Fruit fly (Drosophila melanogaster) whole organism, wandering third instar larva: ENCODE data around the gene Rm62.
A peak's percentile ranks its signal among the peaks of the same experiment; 100 is the strongest.

Experiments used
- Abd-B ChIP-seq: fragments of >200 bp; optimal IDR thresholded peaks from 2 replicates; lab custom pipeline; 2017; ENCODE audit warnings: missing biosample characterization, missing genetic modification characterization
- CG32264 ChIP-seq: fragments of 200-800 bp; sonication (Bioruptor generic); optimal IDR thresholded peaks from 2 replicates; lab custom pipeline; 2016; ENCODE audit warnings: missing biosample characterization, missing genetic modification characterization
- CG9705 ChIP-seq: fragments of 200-800 bp; sonication (Bioruptor generic); optimal IDR thresholded peaks from 2 replicates; lab custom pipeline; 2018; ENCODE audit warnings: missing biosample characterization, mild to moderate bottlenecking, missing genetic modification characterization
- CrebA ChIP-seq: fragments of 200-800 bp; sonication (Bioruptor generic); optimal IDR thresholded peaks from 2 replicates; lab custom pipeline; 2016; ENCODE audit warnings: missing biosample characterization, mild to moderate bottlenecking, missing genetic modification characterization, borderline replicate concordance
- Dfd ChIP-seq: fragments of >200 bp; optimal IDR thresholded peaks from 2 replicates; lab custom pipeline; 2017; ENCODE audit warnings: missing biosample characterization, missing genetic modification characterization
- Dif ChIP-seq: fragments of 200-275, 200-300 bp; sonication (Bioruptor generic); optimal IDR thresholded peaks from 2 replicates; lab custom pipeline; 2018; ENCODE audit warnings: missing biosample characterization, missing genetic modification characterization; ENCODE audit not compliant: partially characterized antibody
- GATAd ChIP-seq: sonication (Bioruptor generic); optimal IDR thresholded peaks from 2 replicates; lab custom pipeline; 2016; ENCODE audit warnings: missing biosample characterization, missing genetic modification characterization
- HLH106 ChIP-seq: fragments of 200-800 bp; optimal IDR thresholded peaks from 3 replicates; lab custom pipeline; 2019; ENCODE audit warnings: missing biosample characterization, mild to moderate bottlenecking, missing genetic modification characterization, moderate library complexity
- Hnf4 ChIP-seq: fragments of 200-800 bp; sonication (Bioruptor generic); optimal IDR thresholded peaks from 2 replicates; lab custom pipeline; 2016; ENCODE audit warnings: missing biosample characterization, mild to moderate bottlenecking, missing genetic modification characterization
- Hr78 ChIP-seq: fragments of >200 bp; optimal IDR thresholded peaks from 2 replicates; lab custom pipeline; 2017; ENCODE audit warnings: missing biosample characterization, missing genetic modification characterization
- Hr83 ChIP-seq: fragments of 200-300 bp; sonication (Bioruptor generic); optimal IDR thresholded peaks from 2 replicates; lab custom pipeline; 2016; ENCODE audit warnings: missing biosample characterization, mild to moderate bottlenecking, missing genetic modification characterization, moderate library complexity; ENCODE audit not compliant: poor library complexity, severe bottlenecking
- Jra ChIP-seq: sonication (Bioruptor generic); optimal IDR thresholded peaks from 2 replicates; lab custom pipeline; 2016; ENCODE audit warnings: missing biosample characterization, missing genetic modification characterization
- Mio ChIP-seq: sonication (Bioruptor generic); optimal IDR thresholded peaks from 2 replicates; lab custom pipeline; 2016; ENCODE audit warnings: missing biosample characterization, missing genetic modification characterization
- Myc ChIP-seq: fragments of >200 bp; optimal IDR thresholded peaks from 2 replicates; lab custom pipeline; 2017
- N ChIP-seq: fragments of >200 bp; optimal IDR thresholded peaks from 2 replicates; lab custom pipeline; 2018; ENCODE audit warnings: missing biosample characterization, missing external identifiers, missing genetic modification characterization
- OdsH ChIP-seq: fragments of 200-800 bp; sonication (Bioruptor generic); optimal IDR thresholded peaks from 2 replicates; lab custom pipeline; 2016; ENCODE audit warnings: missing biosample characterization, mild to moderate bottlenecking, missing genetic modification characterization
- Rel ChIP-seq, 2 experiments: fragments of 200-800 bp; sonication (Bioruptor generic) in 1 of 2; optimal IDR thresholded peaks; 2 replicates in 1 of 2; 3 replicates in 1 of 2; lab custom pipeline; 2016 to 2019; ENCODE audit warnings: mild to moderate bottlenecking in 2 of 2, missing biosample characterization in 2 of 2, missing genetic modification characterization in 2 of 2, moderate library complexity in 1 of 2
- Sp1 ChIP-seq: fragments of 200-800 bp; sonication (Bioruptor generic); optimal IDR thresholded peaks from 3 replicates; lab custom pipeline; 2019; ENCODE audit warnings: missing biosample characterization, mild to moderate bottlenecking, missing genetic modification characterization, moderate library complexity
- Vsx2 ChIP-seq: fragments of 200-300, 225-300 bp; sonication (Bioruptor generic); optimal IDR thresholded peaks from 2 replicates; lab custom pipeline; 2018; ENCODE audit warnings: missing biosample characterization, missing genetic modification characterization; ENCODE audit not compliant: partially characterized antibody
- br ChIP-seq: fragments of 200-800 bp; sonication (Bioruptor generic); optimal IDR thresholded peaks from 2 replicates; lab custom pipeline; 2016; ENCODE audit warnings: missing biosample characterization, missing genetic modification characterization
- brk ChIP-seq: fragments of 200-800 bp; sonication (Bioruptor generic); optimal IDR thresholded peaks from 2 replicates; lab custom pipeline; 2016; ENCODE audit warnings: missing biosample characterization, mild to moderate bottlenecking, missing genetic modification characterization
- dl ChIP-seq, 2 experiments: fragments of 175-275, 200-275 bp in 1 of 2; fragments of 200-275 bp in 1 of 2; sonication (Bioruptor generic); optimal IDR thresholded peaks; lab custom pipeline; 2018; ENCODE audit warnings: mild to moderate bottlenecking in 2 of 2, missing biosample characterization in 2 of 2, missing genetic modification characterization in 2 of 2, moderate library complexity in 2 of 2; ENCODE audit not compliant: partially characterized antibody in 2 of 2, insufficient read depth in 1 of 2
- dmrt93B ChIP-seq: fragments of 200-800 bp; sonication (Bioruptor generic); optimal IDR thresholded peaks from 2 replicates; lab custom pipeline; 2018; ENCODE audit warnings: missing biosample characterization, mild to moderate bottlenecking, missing genetic modification characterization
- dsf ChIP-seq: sonication (Bioruptor generic); optimal IDR thresholded peaks from 2 replicates; lab custom pipeline; 2016; ENCODE audit warnings: missing biosample characterization, missing genetic modification characterization, borderline replicate concordance
- ey ChIP-seq: fragments of 200-800 bp; sonication (Bioruptor generic); optimal IDR thresholded peaks from 2 replicates; lab custom pipeline; 2016; ENCODE audit warnings: missing biosample characterization, missing genetic modification characterization
- foxo ChIP-seq, 2 experiments: fragments of 200-800 bp; sonication (Bioruptor generic); optimal IDR thresholded peaks; 2 replicates in 1 of 2; 3 replicates in 1 of 2; lab custom pipeline; 2016 to 2017; ENCODE audit warnings: missing biosample characterization in 2 of 2, missing genetic modification characterization in 2 of 2
- fru ChIP-seq: fragments of 200-800 bp; sonication (Bioruptor generic); optimal IDR thresholded peaks from 3 replicates; lab custom pipeline; 2016; ENCODE audit warnings: missing biosample characterization, mild to moderate bottlenecking, missing genetic modification characterization
- h ChIP-seq: fragments of 200-800 bp; sonication (Bioruptor generic); optimal IDR thresholded peaks from 3 replicates; lab custom pipeline; 2016; ENCODE audit warnings: missing biosample characterization, mild to moderate bottlenecking, missing genetic modification characterization
- jim ChIP-seq: fragments of 175-275, 200-325 bp; sonication (Bioruptor generic); optimal IDR thresholded peaks from 2 replicates; lab custom pipeline; 2016; ENCODE audit warnings: missing biosample characterization, mild to moderate bottlenecking, missing genetic modification characterization
- lola ChIP-seq: fragments of >200 bp; optimal IDR thresholded peaks from 2 replicates; lab custom pipeline; 2017; ENCODE audit warnings: missing biosample characterization, missing genetic modification characterization
- pan ChIP-seq: fragments of >200 bp; optimal IDR thresholded peaks from 2 replicates; lab custom pipeline; 2017
- psq ChIP-seq: fragments of 200-800 bp; sonication (Bioruptor generic); optimal IDR thresholded peaks from 3 replicates; lab custom pipeline; 2017; ENCODE audit warnings: missing biosample characterization, mild to moderate bottlenecking, missing genetic modification characterization, moderate library complexity
- rgr ChIP-seq: fragments of 200-800 bp; sonication (Bioruptor generic); optimal IDR thresholded peaks from 3 replicates; lab custom pipeline; 2016; ENCODE audit warnings: missing biosample characterization, mild to moderate bottlenecking, missing genetic modification characterization
- sage ChIP-seq: fragments of 200-800 bp; sonication (Bioruptor generic); optimal IDR thresholded peaks from 2 replicates; lab custom pipeline; 2016; ENCODE audit warnings: missing biosample characterization, mild to moderate bottlenecking, missing genetic modification characterization
- sv ChIP-seq: fragments of 200-800 bp; sonication (Bioruptor generic); optimal IDR thresholded peaks from 3 replicates; lab custom pipeline; 2016; ENCODE audit warnings: missing biosample characterization, missing genetic modification characterization
- tai ChIP-seq: sonication (Bioruptor generic); optimal IDR thresholded peaks from 2 replicates; lab custom pipeline; 2016; ENCODE audit warnings: missing biosample characterization, missing genetic modification characterization
- usp ChIP-seq: fragments of >200 bp; optimal IDR thresholded peaks from 2 replicates; lab custom pipeline; 2017; ENCODE audit warnings: missing biosample characterization, missing genetic modification characterization
- woc ChIP-seq: sonication (Bioruptor generic); optimal IDR thresholded peaks from 2 replicates; lab custom pipeline; 2016; ENCODE audit warnings: missing biosample characterization, mild to moderate bottlenecking, missing genetic modification characterization

Rm62 gene

dm6 chr3R:6011832-6012231 is 3.5 kb upstream of the Rm62 start, which contains the start of gene CG10280:
CG10280 (minus strand) TSS chr3R:6011932.
- TF ChIP-seq dsf (no peak), CrebA (no peak), pan (no peak), HLH106 (tag; lab: Kevin White, UChicago) (no peak), lola (GFP tag; lab: Kevin White, UChicago) (no peak), CG9705 (no peak), sv (GFP tag; lab: Kevin White, UChicago) (no peak), foxo (GFP tag; optimal IDR thresholded peaks at IDR 0.05; lab: Kevin White, UChicago) (no peak), brk (no peak), Hr78 (GFP tag; lab: Kevin White, UChicago) (no peak)

dm6 chr3R:6009510-6010407 is 1.4 kb upstream of the Rm62 start:
- TF ChIP-seq tai (GFP tag; lab: Kevin White, UChicago) (no peak), sage (GFP tag; lab: Kevin White, UChicago) (no peak), CG32264 (GFP tag; lab: Kevin White, UChicago) (no peak), Mio (no peak), dsf (no peak), Hr83 (GFP tag; lab: Kevin White, UChicago) (no peak), Jra (GFP tag; lab: Kevin White, UChicago) (no peak), Hnf4 (GFP tag; lab: Kevin White, UChicago) (no peak), Dif (GFP tag; lab: Kevin White, UChicago) (no peak), HLH106 (tag; lab: Kevin White, UChicago) (no peak), br (GFP tag; lab: Kevin White, UChicago) (no peak)

- no peak for TF ChIP-seq ey (GFP tag; lab: Kevin White, UChicago)
- TF ChIP-seq dl (GFP tag; optimal IDR thresholded peaks at IDR 0.05; lab: Kevin White, UChicago; ENCODE audit: insufficient read depth in 1 of 2, partially characterized antibody in 2 of 2), result peak in 1 of 2 experiments; percentile 57
- peak; percentile 45 for TF ChIP-seq Sp1 (GFP tag; lab: Kevin White, UChicago)
- TF ChIP-seq Rel (GFP tag; optimal IDR thresholded peaks at IDR 0.05; lab: Kevin White, UChicago), result peak; percentile 38
- TF ChIP-seq Rel (tag; optimal IDR thresholded peaks at IDR 0.05; lab: Kevin White, UChicago), result peak; percentile 34
- peak; percentile 8 for TF ChIP-seq fru (GFP tag; lab: Kevin White, UChicago)
- no peak for TF ChIP-seq Mio
- no peak for TF ChIP-seq Abd-B (GFP tag; lab: Kevin White, UChicago)
- TF ChIP-seq dsf, result no peak
- no peak for TF ChIP-seq CG32264 (GFP tag; lab: Kevin White, UChicago)
- TF ChIP-seq Hr83 (GFP tag; lab: Kevin White, UChicago), result peak; percentile 91
- TF ChIP-seq Vsx2 (GFP tag; lab: Kevin White, UChicago), result no peak
- peak in 1 of 2 experiments; percentile 41 for TF ChIP-seq foxo (GFP tag; optimal IDR thresholded peaks at IDR 0.05; lab: Kevin White, UChicago)
- TF ChIP-seq CG9705, result no peak
- peak; percentile 94 for TF ChIP-seq psq (GFP tag; lab: Kevin White, UChicago)
- TF ChIP-seq CrebA, result peak; percentile 56
- TF ChIP-seq usp (GFP tag; lab: Kevin White, UChicago), result no peak
- no peak for TF ChIP-seq Hr78 (GFP tag; lab: Kevin White, UChicago)
- TF ChIP-seq Jra (GFP tag; lab: Kevin White, UChicago), result peak; percentile 58
- peak; percentile 70 for TF ChIP-seq Myc (lab: Kevin White, UChicago)
- no peak for TF ChIP-seq dmrt93B (GFP tag; lab: Kevin White, UChicago)
- no peak for TF ChIP-seq GATAd
- TF ChIP-seq woc (GFP tag; lab: Kevin White, UChicago), result peak; percentile 28
- TF ChIP-seq HLH106 (tag; lab: Kevin White, UChicago), result peak; percentile 4
- TF ChIP-seq jim (GFP tag; lab: Kevin White, UChicago), result peak; percentile 81
- TF ChIP-seq sage (GFP tag; lab: Kevin White, UChicago), result peak; percentile 62
- peak; percentile 47 for TF ChIP-seq Dif (GFP tag; lab: Kevin White, UChicago)
- peak; percentile 77 for TF ChIP-seq brk
- no peak for TF ChIP-seq lola (GFP tag; lab: Kevin White, UChicago)
- no peak for TF ChIP-seq OdsH (GFP tag; lab: Kevin White, UChicago)
- peak; percentile 36 for TF ChIP-seq Hnf4 (GFP tag; lab: Kevin White, UChicago)
- TF ChIP-seq rgr (GFP tag; lab: Kevin White, UChicago), result peak; percentile 51
- peak; percentile 51 for TF ChIP-seq tai (GFP tag; lab: Kevin White, UChicago)
- TF ChIP-seq Dfd, result no peak
- TF ChIP-seq N, result peak; percentile 19
- no peak for TF ChIP-seq sv (GFP tag; lab: Kevin White, UChicago)
- TF ChIP-seq pan, result no peak
- peak; percentile 16 for TF ChIP-seq br (GFP tag; lab: Kevin White, UChicago)
- TF ChIP-seq h (GFP tag; lab: Kevin White, UChicago), result peak; percentile 56
- TF ChIP-seq, all 38 proteins: peak for 22
These were observed 1.0 kb downstream of the Rm62 start for dm6 chr3R:6007123-6008000.
